Fruit fly (Drosophila melanogaster) whole organism, prepupa: ENCODE results near the gene Pmvk.

Experiments used
- Blimp-1 ChIP-seq: fragments of 200-800 bp; sonication (Bioruptor generic); optimal IDR thresholded peaks from 3 replicates; lab custom pipeline; 2017; ENCODE audit warnings: missing biosample characterization, missing genetic modification characterization, mild to moderate bottlenecking, moderate library complexity, missing genetic modification reagents
- CG10669 ChIP-seq: fragments of 200-800 bp; sonication (Bioruptor generic); optimal IDR thresholded peaks from 3 replicates; lab custom pipeline; 2018; ENCODE audit warnings: missing biosample characterization, mild to moderate bottlenecking, missing genetic modification characterization, moderate library complexity
- CG15336 ChIP-seq: fragments of 200-800 bp; sonication (Bioruptor generic); IDR thresholded peaks from 2 replicates; pipeline ENCODE4 v1.3.6; 2022; ENCODE audit warnings: missing biosample characterization, missing genetic modification characterization
- CG1621 ChIP-seq: fragments of 200-800 bp; sonication (Bioruptor generic); optimal IDR thresholded peaks from 3 replicates; lab custom pipeline; 2018; ENCODE audit warnings: missing biosample characterization, mild to moderate bottlenecking, missing genetic modification characterization
- CG3032 ChIP-seq: fragments of 200-800 bp; optimal IDR thresholded peaks from 2 replicates; lab custom pipeline; 2019; ENCODE audit warnings: missing biosample characterization, mild to moderate bottlenecking, missing genetic modification characterization, moderate library complexity
- CG32006 ChIP-seq: fragments of 200-800 bp; sonication (Bioruptor generic); optimal IDR thresholded peaks from 3 replicates; lab custom pipeline; 2017; ENCODE audit warnings: missing biosample characterization, mild to moderate bottlenecking, missing genetic modification characterization
- CG34406 ChIP-seq: fragments of 200-800 bp; sonication (Bioruptor generic); optimal IDR thresholded peaks from 3 replicates; lab custom pipeline; 2016; ENCODE audit warnings: missing biosample characterization, missing genetic modification characterization
- CG4318 ChIP-seq: fragments of 200-800 bp; sonication (Bioruptor generic); optimal IDR thresholded peaks from 3 replicates; lab custom pipeline; 2017; ENCODE audit warnings: missing biosample characterization, mild to moderate bottlenecking, missing genetic modification characterization
- CG6163 ChIP-seq: fragments of 200-800 bp; sonication (Bioruptor generic); IDR thresholded peaks from 3 replicates; pipeline ENCODE4 v1.3.6; 2022; ENCODE audit warnings: missing biosample characterization, missing genetic modification characterization
- CG6276 ChIP-seq: fragments of 200-800 bp; sonication (Bioruptor generic); optimal IDR thresholded peaks from 2 replicates; lab custom pipeline; 2017; ENCODE audit warnings: missing biosample characterization, mild to moderate bottlenecking, missing genetic modification characterization
- CG6792 ChIP-seq: fragments of 200-800 bp; sonication (Bioruptor generic); optimal IDR thresholded peaks from 3 replicates; lab custom pipeline; 2016; ENCODE audit warnings: missing biosample characterization, missing genetic modification characterization
- CG6808 ChIP-seq: fragments of 200-800 bp; sonication (Bioruptor generic); optimal IDR thresholded peaks from 3 replicates; lab custom pipeline; 2017; ENCODE audit warnings: missing biosample characterization, missing genetic modification characterization, mild to moderate bottlenecking, moderate library complexity, missing genetic modification reagents
- CG6854 ChIP-seq: fragments of 200-800 bp; sonication (Bioruptor generic); optimal IDR thresholded peaks from 2 replicates; lab custom pipeline; 2017; ENCODE audit warnings: missing biosample characterization, mild to moderate bottlenecking, missing genetic modification characterization
- CG7368 ChIP-seq: fragments of 200-800 bp; sonication (Bioruptor generic); optimal IDR thresholded peaks from 3 replicates; lab custom pipeline; 2016; ENCODE audit warnings: missing biosample characterization, missing genetic modification characterization
- CG8119 ChIP-seq: fragments of 200-800 bp; sonication (Bioruptor generic); IDR thresholded peaks from 3 replicates; pipeline ENCODE4 v1.3.6; 2022; ENCODE audit warnings: missing biosample characterization, missing genetic modification characterization
- CG8319 ChIP-seq: fragments of 200-800 bp; sonication (Bioruptor generic); optimal IDR thresholded peaks from 3 replicates; lab custom pipeline; 2016; ENCODE audit warnings: missing biosample characterization, missing genetic modification characterization
- CG8632 ChIP-seq: fragments of 200-800 bp; sonication (Bioruptor generic); optimal IDR thresholded peaks from 3 replicates; lab custom pipeline; 2016; ENCODE audit warnings: missing biosample characterization, missing genetic modification characterization
- CG9139 ChIP-seq: fragments of 200-800 bp; sonication (Bioruptor generic); optimal IDR thresholded peaks from 3 replicates; lab custom pipeline; 2017; ENCODE audit warnings: missing biosample characterization, mild to moderate bottlenecking, missing genetic modification characterization
- Eip78C ChIP-seq: fragments of 200-800 bp; sonication (Bioruptor generic); peaks from one replicate; lab custom pipeline; 2016; ENCODE audit warnings: missing biosample characterization, missing genetic modification characterization
- Ets21C ChIP-seq: fragments of 200-800 bp; sonication (Bioruptor generic); optimal IDR thresholded peaks from 3 replicates; lab custom pipeline; 2016; ENCODE audit warnings: missing biosample characterization, missing genetic modification characterization
- Ets96B ChIP-seq: fragments of 200-800 bp; optimal IDR thresholded peaks from 2 replicates; lab custom pipeline; 2019; ENCODE audit warnings: missing biosample characterization, mild to moderate bottlenecking, missing genetic modification characterization, moderate library complexity
- Gug ChIP-seq: fragments of 200-800 bp; sonication (Bioruptor generic); IDR thresholded peaks from 2 replicates; pipeline ENCODE4 v1.3.6; 2022; ENCODE audit warnings: missing biosample characterization, missing genetic modification characterization
- Hr38 ChIP-seq: sonication (Bioruptor generic); optimal IDR thresholded peaks from 2 replicates; lab custom pipeline; 2016; ENCODE audit warnings: missing biosample characterization, missing genetic modification characterization
- Hr39 ChIP-seq: fragments of 200-800 bp; sonication (Bioruptor generic); optimal IDR thresholded peaks from 2 replicates; lab custom pipeline; 2016; ENCODE audit warnings: missing biosample characterization, missing genetic modification characterization
- Lpt ChIP-seq: fragments of 200-800 bp; sonication (Bioruptor generic); optimal IDR thresholded peaks from 3 replicates; lab custom pipeline; 2016; ENCODE audit warnings: missing biosample characterization, missing genetic modification characterization
- Met ChIP-seq: fragments of 200-800 bp; sonication (Bioruptor generic); optimal IDR thresholded peaks from 3 replicates; lab custom pipeline; 2016; ENCODE audit warnings: missing biosample characterization, missing genetic modification characterization
- OdsH ChIP-seq: fragments of 200-800 bp; sonication (Bioruptor generic); optimal IDR thresholded peaks from 3 replicates; lab custom pipeline; 2016; ENCODE audit warnings: missing biosample characterization, missing genetic modification characterization
- Sox14 ChIP-seq: fragments of 200-800 bp; sonication (Bioruptor generic); optimal IDR thresholded peaks from 3 replicates; lab custom pipeline; 2016; ENCODE audit warnings: missing biosample characterization, missing genetic modification characterization
- achi ChIP-seq: fragments of 200-800 bp; sonication (Bioruptor generic); optimal IDR thresholded peaks from 3 replicates; lab custom pipeline; 2016; ENCODE audit warnings: missing biosample characterization, missing genetic modification characterization
- dsx ChIP-seq: fragments of 200-800 bp; optimal IDR thresholded peaks from 3 replicates; lab custom pipeline; 2019; ENCODE audit warnings: missing biosample characterization, mild to moderate bottlenecking, missing genetic modification characterization, moderate library complexity; ENCODE audit not compliant: poor library complexity, severe bottlenecking
- esn ChIP-seq: fragments of 200-800 bp; sonication (Bioruptor generic); optimal IDR thresholded peaks from 2 replicates; lab custom pipeline; 2016; ENCODE audit warnings: missing biosample characterization, mild to moderate bottlenecking, missing genetic modification characterization, moderate library complexity
- fd59A ChIP-seq: fragments of 200-800 bp; sonication (Bioruptor generic); optimal IDR thresholded peaks from 2 replicates; lab custom pipeline; 2017; ENCODE audit warnings: missing biosample characterization, mild to moderate bottlenecking, missing genetic modification characterization, missing genetic modification reagents
- fd85E ChIP-seq: fragments of 200-800 bp; sonication (Bioruptor generic); optimal IDR thresholded peaks from 3 replicates; lab custom pipeline; 2016; ENCODE audit warnings: missing biosample characterization, missing genetic modification characterization
- lz ChIP-seq: fragments of 200-800 bp; sonication (Bioruptor generic); optimal IDR thresholded peaks from 3 replicates; lab custom pipeline; 2016; ENCODE audit warnings: missing biosample characterization, missing genetic modification characterization
- net ChIP-seq: fragments of 200-800 bp; sonication (Bioruptor generic); optimal IDR thresholded peaks from 3 replicates; lab custom pipeline; 2016; ENCODE audit warnings: missing biosample characterization, missing genetic modification characterization
- pdm3 ChIP-seq: fragments of 200-800 bp; sonication (Bioruptor generic); optimal IDR thresholded peaks from 3 replicates; lab custom pipeline; 2016; ENCODE audit warnings: missing biosample characterization, missing genetic modification characterization
- salr ChIP-seq, 2 experiments: fragments of 200-800 bp; sonication (Bioruptor generic); optimal IDR thresholded peaks; 3 replicates each; lab custom pipeline; 2016 to 2018; ENCODE audit warnings: missing biosample characterization in 2 of 2, missing genetic modification characterization in 2 of 2, mild to moderate bottlenecking in 1 of 2
- ss ChIP-seq, 2 experiments: fragments of 200-800 bp; sonication (Bioruptor generic); optimal IDR thresholded peaks; 2 replicates in 1 of 2; 3 replicates in 1 of 2; lab custom pipeline; 2017 to 2018; ENCODE audit warnings: mild to moderate bottlenecking in 2 of 2, missing biosample characterization in 2 of 2, missing genetic modification characterization in 2 of 2, moderate library complexity in 1 of 2
- svp ChIP-seq: fragments of 200-800 bp; sonication (Bioruptor generic); peaks from one replicate; lab custom pipeline; 2016; ENCODE audit warnings: missing biosample characterization, missing genetic modification characterization
- topi ChIP-seq: fragments of 200-800 bp; sonication (Bioruptor generic); optimal IDR thresholded peaks from 3 replicates; lab custom pipeline; 2016; ENCODE audit warnings: missing biosample characterization, missing genetic modification characterization
- vri ChIP-seq: fragments of 200-800 bp; sonication (Bioruptor generic); optimal IDR thresholded peaks from 3 replicates; lab custom pipeline; 2016; ENCODE audit warnings: missing biosample characterization, mild to moderate bottlenecking, missing genetic modification characterization

The Pmvk gene

dm6 chr2L:19543010-19543564 lies 37.1 kb downstream of the Pmvk start (continued):
- TF ChIP-seq CG4318 (GFP tag; lab: Kevin White, UChicago) (no peak), dsx (GFP tag; lab: Kevin White, UChicago) (no peak), CG1621 (tag; lab: Kevin White, UChicago) (no peak), CG15336 (0 out of 2 replicates have a peak, but pooled peaks have one; percentile 9), CG32006 (no peak), CG7368 (GFP tag; lab: Kevin White, UChicago) (no peak)

DNA sequence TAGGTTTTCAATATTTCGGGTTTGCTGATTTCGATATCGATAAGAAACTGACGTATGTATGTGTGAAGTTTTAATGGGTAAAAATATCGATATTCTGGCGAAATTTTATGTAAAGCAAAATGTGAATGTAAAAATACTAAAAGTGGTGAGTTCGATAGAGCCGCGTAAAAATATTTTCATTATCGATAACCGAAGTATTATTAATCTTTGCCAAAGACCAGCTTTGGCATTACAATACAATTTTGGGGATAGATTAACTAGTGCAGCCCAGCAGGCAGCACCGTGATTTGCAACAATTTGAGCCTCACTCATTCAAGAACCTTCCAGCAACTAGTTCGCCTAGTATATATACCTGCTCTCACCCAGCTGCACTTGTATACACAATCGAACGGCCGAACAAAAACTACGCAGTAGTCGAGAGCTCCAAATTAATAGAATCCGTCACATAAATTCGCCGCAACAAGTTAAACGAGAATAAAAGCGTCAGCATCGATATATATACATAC lies 37.8 kb downstream of the Pmvk start:
- TF ChIP-seq svp (peak; percentile 57), dsx (GFP tag; lab: Kevin White, UChicago) (peak; percentile 34), esn (GFP tag; lab: Kevin White, UChicago) (peak; percentile 4), Eip78C (GFP tag; lab: Kevin White, UChicago) (peak; percentile 37), vri (no peak), Met (GFP tag; lab: Kevin White, UChicago) (no peak)
- TF ChIP-seq, all 60 proteins: peak for 4

DNA sequence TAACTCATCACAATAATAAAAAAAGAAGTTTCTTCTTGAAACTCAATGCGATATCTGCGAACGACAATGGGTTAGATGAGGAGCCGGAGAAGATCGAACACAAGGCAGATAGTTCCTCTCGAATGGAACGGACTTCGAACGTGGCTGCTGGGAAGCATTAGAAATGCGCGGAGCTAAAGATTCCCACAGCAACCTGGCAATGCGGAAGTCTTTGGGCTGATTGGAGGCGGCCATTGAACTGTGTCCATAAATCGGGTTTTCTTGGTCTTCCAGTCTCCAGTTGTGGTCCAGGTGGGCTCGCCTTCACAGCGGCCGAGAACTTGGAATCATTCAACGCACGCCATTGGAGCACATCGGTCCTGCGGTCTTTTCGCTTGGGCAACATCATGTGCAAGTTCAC lies 39.8 kb downstream of the Pmvk start, which contains the start of gene CG13081:
TSS of gene CG13081 (plus strand) at position 301 of the 400 bp plus-strand sequence.
- TF ChIP-seq CG8632 (GFP tag; lab: Kevin White, UChicago) (no peak), Ets96B (tag; lab: Kevin White, UChicago) (no peak), Met (GFP tag; lab: Kevin White, UChicago) (no peak), dsx (GFP tag; lab: Kevin White, UChicago) (no peak), OdsH (GFP tag; lab: Kevin White, UChicago) (no peak), fd59A (no peak), CG6854 (no peak)

- TF ChIP-seq Lpt (GFP tag; lab: Kevin White, UChicago) (peak; percentile 88), CG6808 (GFP tag; lab: Kevin White, UChicago) (peak; percentile 77), CG15336 (peak; percentile 89), Ets96B (tag; lab: Kevin White, UChicago) (peak; percentile 76), Blimp-1 (GFP tag; lab: Kevin White, UChicago) (peak; percentile 93), ss (GFP tag; optimal IDR thresholded peaks at IDR 0.05; lab: Kevin White, UChicago) (peak; percentile 50 to 74), fd85E (GFP tag; lab: Kevin White, UChicago) (peak; percentile 62), CG8319 (GFP tag; lab: Kevin White, UChicago) (peak; percentile 84), CG10669 (GFP tag; lab: Kevin White, UChicago) (peak; percentile 74), CG6163 (GFP tag; lab: Robert Waterston, UW) (peak; percentile 87), CG8119 (GFP tag; lab: Robert Waterston, UW) (peak; percentile 91), Hr38 (GFP tag; lab: Kevin White, UChicago) (no peak), Sox14 (GFP tag; lab: Kevin White, UChicago) (peak; percentile 95), pdm3 (GFP tag; lab: Kevin White, UChicago) (peak; percentile 88), Hr39 (peak; percentile 96), CG6854 (peak; percentile 90), CG1621 (tag; lab: Kevin White, UChicago) (peak; percentile 39), Ets21C (GFP tag; lab: Kevin White, UChicago) (peak; percentile 94), CG8632 (GFP tag; lab: Kevin White, UChicago) (peak; percentile 87), CG7368 (GFP tag; lab: Kevin White, UChicago) (peak; percentile 67), salr (GFP tag; optimal IDR thresholded peaks at IDR 0.05; lab: Kevin White, UChicago) (peak; percentile 24 to 89), fd59A (peak; percentile 67), CG6792 (peak; percentile 93), CG6276 (GFP tag; lab: Kevin White, UChicago) (peak; percentile 87), Met (GFP tag; lab: Kevin White, UChicago) (peak; percentile 97), net (GFP tag; lab: Kevin White, UChicago) (peak; percentile 83), lz (peak; percentile 96), CG34406 (GFP tag; lab: Kevin White, UChicago) (peak; percentile 91), achi (GFP tag; lab: Kevin White, UChicago) (peak; percentile 92), esn (GFP tag; lab: Kevin White, UChicago) (peak; percentile 97), CG9139 (peak; percentile 9), CG3032 (peak; percentile 76), topi (GFP tag; lab: Kevin White, UChicago) (peak; percentile 96), OdsH (GFP tag; lab: Kevin White, UChicago) (peak; percentile 89), Gug (GFP tag; lab: Robert Waterston, UW) (peak; percentile 73)
Measured at dm6 chr2L:19537779-19538456, 42.2 kb downstream of the Pmvk start, which contains the start of gene CG13082. TSS of gene CG13082 (plus strand) at chr2L:19538425.
